Fruit fly (Drosophila melanogaster): ENCODE results near the gene Ziz.

Ziz gene

dm6 chr2L:7494341-7495293, 1.5 kb downstream of the Ziz start (continued):
- TF ChIP-seq Hr39 (optimal IDR thresholded peaks at IDR 0.05) = no peak
- peak; percentile 46 for TF ChIP-seq bab2 (GFP tag; optimal IDR thresholded peaks at IDR 0.05)
- no peak for TF ChIP-seq CG6854 (GFP tag; optimal IDR thresholded peaks at IDR 0.05)
- peak; percentile 32; the same call in 1 of the 2 replicates for TF ChIP-seq Adf1 (GFP tag; IDR thresholded peaks at IDR 0.05)
- peak; percentile 60 for TF ChIP-seq Chrac-16 (GFP tag; optimal IDR thresholded peaks at IDR 0.05)
- TF ChIP-seq CG4328 (GFP tag; optimal IDR thresholded peaks at IDR 0.05) = no peak
- no peak for TF ChIP-seq da (GFP tag; optimal IDR thresholded peaks at IDR 0.05)
- TF ChIP-seq stc (GFP tag; IDR thresholded peaks at IDR 0.05) = no peak
- peak; percentile 87 for TF ChIP-seq Rfx (GFP tag; IDR thresholded peaks at IDR 0.05)
- peak; percentile 18 for TF ChIP-seq Hsf (GFP tag; optimal IDR thresholded peaks at IDR 0.05)
- TF ChIP-seq CG8924 (tag; optimal IDR thresholded peaks at IDR 0.05) = peak; percentile 78
- TF ChIP-seq danr (GFP tag; IDR thresholded peaks at IDR 0.05) = no peak
- no peak for TF ChIP-seq Sry-β (GFP tag; optimal IDR thresholded peaks at IDR 0.05)
- TF ChIP-seq HmgZ (tag; optimal IDR thresholded peaks at IDR 0.05) = peak; percentile 42
- no peak for TF ChIP-seq CG2116 (GFP tag; optimal IDR thresholded peaks at IDR 0.05)
- TF ChIP-seq CG3726 (GFP tag; IDR thresholded peaks at IDR 0.05) = no peak
- peak; percentile 42 for TF ChIP-seq Hr3 (GFP tag; optimal IDR thresholded peaks at IDR 0.05)
- peak; percentile 61; the same call in 1 of the 2 replicates for TF ChIP-seq CG17328 (GFP tag; IDR thresholded peaks at IDR 0.05)
- TF ChIP-seq Antp (GFP tag; optimal IDR thresholded peaks at IDR 0.05) = peak; percentile 51
- no peak for TF ChIP-seq CG8765 (GFP tag; IDR thresholded peaks at IDR 0.05)
- peak; percentile 4 for TF ChIP-seq cwo (GFP tag; optimal IDR thresholded peaks at IDR 0.05)
- no peak for TF ChIP-seq NC2α (GFP tag; optimal IDR thresholded peaks at IDR 0.05)
- no peak for TF ChIP-seq CG8089 (GFP tag; optimal IDR thresholded peaks at IDR 0.05)
- TF ChIP-seq E2f2 (GFP tag; IDR thresholded peaks at IDR 0.05) = peak; percentile 46; the same call in 1 of the 2 replicates
- TF ChIP-seq CG6765 (GFP tag; optimal IDR thresholded peaks at IDR 0.05) = no peak
- peak; percentile 66 for TF ChIP-seq CG13424 (tag; optimal IDR thresholded peaks at IDR 0.05)
- TF ChIP-seq Mes4 (GFP tag; optimal IDR thresholded peaks at IDR 0.05) = no peak
- no peak for TF ChIP-seq CG9215 (GFP tag; IDR thresholded peaks at IDR 0.05)
- TF ChIP-seq Xbp1 (GFP tag; optimal IDR thresholded peaks at IDR 0.05) = peak; percentile 53
- no peak for TF ChIP-seq CG2875 (GFP tag; optimal IDR thresholded peaks at IDR 0.05)
- TF ChIP-seq Nf-YB (GFP tag; optimal IDR thresholded peaks at IDR 0.05) = no peak
- no peak for TF ChIP-seq D (optimal IDR thresholded peaks at IDR 0.05)
- no peak for TF ChIP-seq D (GFP tag; optimal IDR thresholded peaks at IDR 0.05)
- peak; percentile 55 for TF ChIP-seq CG7786 (GFP tag; optimal IDR thresholded peaks at IDR 0.05)
- TF ChIP-seq HLH54F (GFP tag; optimal IDR thresholded peaks at IDR 0.05) = peak; percentile 18
- TF ChIP-seq btn (GFP tag; optimal IDR thresholded peaks at IDR 0.05) = no peak
- TF ChIP-seq psq (GFP tag; optimal IDR thresholded peaks at IDR 0.05) = no peak
- peak; percentile 40 for TF ChIP-seq CG10366 (GFP tag; IDR thresholded peaks at IDR 0.05)
- no peak for TF ChIP-seq pita (GFP tag; optimal IDR thresholded peaks at IDR 0.05)
- no peak for TF ChIP-seq trh (GFP tag; optimal IDR thresholded peaks at IDR 0.05)
- no peak for TF ChIP-seq B-H1 (GFP tag; IDR thresholded peaks at IDR 0.05)
- TF ChIP-seq CG9817 (tag; optimal IDR thresholded peaks at IDR 0.05) = peak; percentile 43
- TF ChIP-seq CG17568 (GFP tag; optimal IDR thresholded peaks at IDR 0.05) = peak; percentile 59
- TF ChIP-seq grau (tag; optimal IDR thresholded peaks at IDR 0.05) = peak; percentile 94
- TF ChIP-seq tin (GFP tag; optimal IDR thresholded peaks at IDR 0.05) = no peak
- TF ChIP-seq CG17612 (GFP tag; IDR thresholded peaks at IDR 0.05) = no peak
- no peak for TF ChIP-seq nau (GFP tag; optimal IDR thresholded peaks at IDR 0.05)
- peak; percentile 26; the same call in 1 of the 2 replicates for TF ChIP-seq Ptx1 (GFP tag; IDR thresholded peaks at IDR 0.05)
- TF ChIP-seq CG11247 (GFP tag; IDR thresholded peaks at IDR 0.05) = 0 out of 2 replicates have a peak, but pooled peaks have one; percentile 40
- TF ChIP-seq CG31441 (GFP tag; IDR thresholded peaks at IDR 0.05) = 0 out of 2 replicates have a peak, but pooled peaks have one; percentile 26

All from whole organism, embryonic.